Worm (Caenorhabditis elegans): Measurements from ENCODE around the gene C25E10.12.

DNA sequence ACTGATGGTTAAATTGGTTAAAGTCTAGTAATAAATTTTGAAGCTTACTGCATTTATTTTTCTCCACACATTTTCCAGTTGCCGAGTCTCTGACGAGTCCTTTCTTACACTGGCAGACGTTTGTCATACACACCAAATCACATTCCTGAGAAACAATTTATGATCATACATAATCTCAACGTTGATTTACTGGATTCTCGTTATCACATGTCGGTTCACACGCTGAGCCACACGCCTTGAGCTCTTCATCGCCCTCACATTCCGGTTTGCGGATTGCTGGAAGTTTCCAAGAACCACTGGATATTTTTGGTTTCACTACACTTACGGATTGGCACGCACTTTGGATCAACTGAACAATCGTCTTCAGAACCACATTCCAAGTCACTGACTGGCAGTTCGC, 6.6 kb downstream of the C25E10.12 start:
- TF ChIP-seq W03F9.2 (tag; optimal IDR thresholded peaks at IDR 0.05) = no peak
- no peak for TF ChIP-seq him-1 (tag; optimal IDR thresholded peaks at IDR 0.05)
- TF ChIP-seq dao-5 (tag; optimal IDR thresholded peaks at IDR 0.05) = no peak

Data from whole organism, L4/young adult.